Worm (Caenorhabditis elegans) whole organism, L4/young adult: ENCODE data around the gene T16G1.3.

Experiments used
- W03F9.2 ChIP-seq: fragments of 150-350 bp; optimal IDR thresholded peaks from 2 replicates; lab custom pipeline; 2014; ENCODE audit warnings: missing biosample characterization, missing genetic modification characterization
- dao-5 ChIP-seq: sonication (generic microtip); optimal IDR thresholded peaks from 2 replicates; lab custom pipeline; 2016; ENCODE audit warnings: missing genotype, missing genetic modification characterization, moderate library complexity, missing compliant biosample characterization
- him-1 ChIP-seq: sonication (generic microtip); optimal IDR thresholded peaks from 2 replicates; lab custom pipeline; 2016; ENCODE audit warnings: missing genotype, missing genetic modification reagents, missing genetic modification characterization, missing compliant biosample characterization

Gene T16G1.3

DNA sequence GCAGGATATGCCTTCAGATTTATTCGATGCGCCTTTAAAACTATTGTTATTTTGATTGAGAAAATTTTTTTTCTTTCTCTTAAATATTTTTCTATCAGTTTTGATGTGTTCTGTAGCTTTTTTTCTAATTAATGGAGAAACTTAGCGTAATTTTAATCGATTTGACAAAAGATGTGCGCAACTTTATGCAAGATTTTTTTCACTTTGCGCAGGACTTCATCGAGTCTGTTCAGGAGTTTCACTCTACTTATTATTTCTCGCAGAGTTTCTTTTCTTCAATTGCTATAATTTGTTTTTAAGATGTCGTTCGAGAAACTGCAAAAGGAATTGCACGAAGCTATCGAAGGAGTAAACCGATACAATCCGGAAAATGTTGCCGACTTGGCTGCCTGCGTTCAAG, 9.6 kb upstream of the T16G1.3 start, which contains the start of gene eif-3.K:
eif-3.K (plus strand) TSS at position 301 of the 400 bp plus-strand sequence.
- TF ChIP-seq him-1 (tag; lab: Kevin White, UChicago) (no peak), dao-5 (tag; lab: Kevin White, UChicago) (no peak), W03F9.2 (tag; lab: Kevin White, UChicago) (no peak)

DNA sequence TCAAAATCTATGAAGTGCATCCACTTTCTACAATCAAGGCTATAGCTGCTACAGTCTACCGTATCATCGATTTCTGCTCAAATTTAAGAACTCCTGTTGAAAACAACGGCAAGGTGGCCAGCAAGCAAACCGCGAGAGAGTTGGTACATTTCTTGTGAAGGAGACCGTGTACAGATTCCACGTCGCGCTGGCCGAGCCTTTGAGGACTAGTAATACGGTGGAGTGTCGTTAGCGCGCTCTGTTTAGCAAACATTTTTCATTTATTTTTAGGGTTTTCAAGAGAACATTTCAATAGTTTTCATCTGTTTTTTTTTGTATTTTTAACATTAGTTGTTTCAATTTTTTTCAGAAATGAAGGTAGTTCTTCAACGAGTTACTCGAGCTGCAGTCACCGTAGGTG, 8.2 kb upstream of the T16G1.3 start, which contains the start of gene pqn-68:
pqn-68 (plus strand) TSS at position 350 of the 400 bp plus-strand sequence.
- TF ChIP-seq dao-5 (tag; lab: Kevin White, UChicago) (no peak), W03F9.2 (tag; lab: Kevin White, UChicago) (no peak), him-1 (tag; lab: Kevin White, UChicago) (no peak)

DNA sequence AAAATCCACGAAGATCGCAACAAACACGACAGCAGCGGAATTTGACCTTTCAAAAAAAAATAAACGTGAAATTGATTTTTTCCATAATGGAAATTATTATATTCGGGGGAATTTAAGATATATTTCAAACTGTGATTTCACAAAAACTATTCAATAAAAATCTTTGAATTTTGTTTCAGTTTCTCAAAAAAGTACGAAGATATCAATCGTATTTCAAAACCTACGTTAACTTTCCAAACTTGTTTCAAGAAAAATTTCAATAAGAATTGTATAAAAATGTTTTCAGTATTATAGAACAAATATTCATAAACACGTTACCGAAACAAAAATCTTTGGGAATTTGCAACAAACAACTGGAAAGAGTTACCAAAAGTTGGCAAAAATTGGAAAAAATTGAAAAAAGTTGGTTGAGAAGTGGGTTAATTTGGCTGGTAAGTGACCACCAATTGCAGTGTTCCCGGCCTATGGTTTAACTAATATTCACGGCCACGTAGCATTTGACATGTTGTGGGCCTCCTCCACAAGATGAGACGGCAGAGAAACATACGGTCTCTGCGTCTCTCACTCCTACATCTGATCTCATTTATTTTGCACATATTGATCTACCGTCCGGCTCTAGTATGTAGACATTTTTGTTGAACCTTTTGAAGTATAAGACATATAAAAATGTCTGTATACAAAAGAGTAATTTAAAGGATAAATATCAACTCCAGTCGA, 6.8 kb upstream of the T16G1.3 start, which contains the start of the genes T16G1.9 and T16G1.18:
T16G1.9 (minus strand) TSS at position 51 of the 717 bp plus-strand sequence.
T16G1.18 (plus strand) TSS at position 493 of the 717 bp plus-strand sequence.
- TF ChIP-seq him-1 (tag; lab: Kevin White, UChicago) (no peak), W03F9.2 (tag; lab: Kevin White, UChicago) (no peak), dao-5 (tag; lab: Kevin White, UChicago) (no peak)

DNA sequence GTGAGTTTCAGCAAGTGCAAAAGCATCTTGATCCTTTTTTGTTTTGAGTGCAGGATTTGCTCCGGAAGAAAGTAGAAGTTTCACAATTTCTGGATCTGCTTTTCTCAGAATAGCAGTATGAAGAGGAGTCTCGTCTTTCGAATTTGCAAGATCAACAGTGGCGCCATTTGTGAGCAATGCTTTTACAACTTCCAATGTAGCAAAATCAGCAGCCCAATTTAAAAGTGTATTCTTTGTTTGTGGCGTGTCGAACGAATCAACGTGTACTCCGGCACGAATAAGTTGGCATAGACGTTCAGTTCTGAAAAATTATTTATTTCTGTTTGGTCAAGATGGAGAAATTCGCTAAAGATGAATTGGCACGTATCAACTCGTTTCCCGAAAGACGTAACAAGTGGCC, 5.5 kb upstream of the T16G1.3 start, which contains the start of gene T16G1.13:
T16G1.13 (plus strand) TSS at position 301 of the 400 bp plus-strand sequence.
- no peak for TF ChIP-seq dao-5 (tag; lab: Kevin White, UChicago)
- no peak for TF ChIP-seq W03F9.2 (tag; lab: Kevin White, UChicago)
- no peak for TF ChIP-seq him-1 (tag; lab: Kevin White, UChicago)

DNA sequence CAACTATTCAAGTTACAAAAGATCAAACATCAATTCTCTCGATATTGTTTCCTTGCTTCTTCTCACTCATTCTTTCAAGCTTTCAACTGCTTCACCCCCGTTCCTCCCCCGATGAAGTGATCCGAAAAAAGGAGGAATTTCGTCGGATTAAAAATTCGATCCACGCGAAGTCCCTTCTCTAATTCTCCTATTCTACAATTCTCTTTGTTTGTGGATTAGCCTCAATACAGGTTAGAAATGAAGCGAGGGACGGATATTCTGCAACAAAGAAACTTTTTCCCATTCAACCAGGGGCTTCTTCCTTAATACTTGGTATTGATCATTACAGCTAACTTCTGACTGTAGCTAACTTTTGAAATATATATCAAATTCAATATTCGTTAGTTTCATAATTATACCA, 646 bp upstream of the T16G1.3 start, which contains the start of gene grl-2:
grl-2 (plus strand) TSS at position 301 of the 400 bp plus-strand sequence.
- TF ChIP-seq him-1 (tag; lab: Kevin White, UChicago), result no peak
- no peak for TF ChIP-seq W03F9.2 (tag; lab: Kevin White, UChicago)
- TF ChIP-seq dao-5 (tag; lab: Kevin White, UChicago), result no peak

DNA sequence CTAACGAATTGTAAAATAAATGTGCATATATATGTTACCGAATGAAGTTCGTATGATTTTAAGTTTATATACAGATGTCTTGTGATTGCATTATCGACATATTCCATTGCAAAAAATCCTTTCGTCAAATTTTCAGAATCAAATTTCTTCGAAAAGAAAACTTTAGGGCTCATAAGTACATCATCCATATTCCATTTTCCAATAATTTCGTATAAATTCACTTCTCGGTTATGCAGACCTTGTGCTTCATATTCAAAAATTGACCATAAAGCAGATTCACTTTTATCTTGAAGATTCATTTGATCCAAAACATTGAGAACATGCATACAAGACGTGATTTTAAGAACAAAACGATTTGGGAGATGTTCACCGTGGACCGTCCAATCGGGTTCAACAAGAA, 730 bp downstream of the T16G1.3 start:
- TF ChIP-seq W03F9.2 (tag; lab: Kevin White, UChicago), result no peak
- no peak for TF ChIP-seq him-1 (tag; lab: Kevin White, UChicago)
- TF ChIP-seq dao-5 (tag; lab: Kevin White, UChicago), result no peak

DNA sequence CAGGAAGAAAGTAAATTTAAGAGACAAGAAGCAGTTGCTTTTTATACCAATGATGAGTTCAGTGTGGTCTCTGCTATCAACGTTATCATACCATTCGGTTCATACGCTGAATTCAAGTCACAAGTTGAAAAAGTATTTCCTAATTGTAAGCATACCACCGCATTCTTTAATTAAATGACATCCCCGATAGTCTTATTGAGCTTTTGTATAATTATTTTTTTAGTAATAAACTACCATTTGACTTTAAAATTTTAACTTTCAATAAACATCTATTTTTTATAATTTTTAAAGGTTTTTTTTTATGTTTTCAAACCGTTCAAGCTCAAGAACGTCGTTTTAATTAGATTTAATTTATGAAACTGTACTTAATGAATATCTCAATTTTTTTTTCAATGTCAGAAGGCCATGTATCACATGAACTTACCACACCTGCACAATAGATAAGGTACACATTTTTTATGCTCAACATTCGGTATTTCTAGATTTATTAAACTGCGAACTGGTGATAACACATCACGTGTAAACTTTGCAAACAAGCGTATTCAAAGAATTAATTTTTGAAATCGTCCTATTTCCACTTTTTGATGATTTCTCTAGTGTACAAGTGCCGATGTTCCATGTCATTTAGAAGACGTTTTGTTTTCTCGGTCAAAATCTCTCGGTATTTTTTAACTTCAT, 2.2 kb downstream of the T16G1.3 start, which contains the start of gene T16G1.4:
T16G1.4 (minus strand) TSS at position 51 of the 678 bp plus-strand sequence.
- TF ChIP-seq dao-5 (tag; lab: Kevin White, UChicago) (no peak), him-1 (tag; lab: Kevin White, UChicago) (no peak), W03F9.2 (tag; lab: Kevin White, UChicago) (no peak)

DNA sequence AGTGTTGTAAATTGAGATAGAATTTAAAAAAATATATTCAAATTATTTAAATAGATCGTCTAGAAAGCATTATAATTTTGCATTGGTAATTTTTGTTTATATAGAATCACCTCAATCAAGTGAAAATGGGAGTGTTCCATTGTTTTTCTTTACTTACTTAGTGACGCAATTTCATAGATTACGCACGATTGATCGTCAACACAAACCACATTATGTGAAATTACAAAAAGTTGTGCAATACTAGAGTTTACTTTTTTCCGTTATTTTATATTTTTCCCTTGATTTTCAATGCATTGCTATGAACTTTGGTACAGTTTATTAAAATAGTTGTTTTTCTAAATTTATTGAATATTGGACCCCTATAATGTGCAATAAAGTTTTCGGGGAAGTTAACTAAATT, 4.7 kb downstream of the T16G1.3 start, which contains the start of gene T16G1.5:
T16G1.5 (minus strand) TSS at position 119 of the 400 bp plus-strand sequence.
- no peak for TF ChIP-seq dao-5 (tag; lab: Kevin White, UChicago)
- no peak for TF ChIP-seq him-1 (tag; lab: Kevin White, UChicago)
- no peak for TF ChIP-seq W03F9.2 (tag; lab: Kevin White, UChicago)

DNA sequence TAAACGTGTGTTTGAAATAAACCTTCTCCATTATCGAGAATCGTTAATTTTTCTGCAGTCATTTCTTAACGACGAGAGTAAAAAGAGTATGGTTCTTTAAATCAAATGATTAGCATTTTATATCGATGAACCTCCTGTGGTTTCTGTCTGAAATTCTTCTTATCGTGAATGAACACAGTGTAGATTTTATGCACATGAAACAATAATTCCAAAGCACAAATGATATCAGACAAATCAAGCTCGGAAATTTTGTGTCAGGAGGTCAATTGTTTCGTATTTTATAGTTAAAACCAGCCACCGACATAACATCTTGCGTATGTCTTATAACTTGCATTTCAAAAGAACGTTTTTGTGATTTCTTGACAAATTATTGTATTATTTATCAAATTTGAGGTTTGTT, 7.0 kb downstream of the T16G1.3 start, which contains the start of gene T16G1.6:
T16G1.6 (minus strand) TSS at position 77 of the 400 bp plus-strand sequence.
- TF ChIP-seq dao-5 (tag; lab: Kevin White, UChicago) (no peak), him-1 (tag; lab: Kevin White, UChicago) (no peak), W03F9.2 (tag; lab: Kevin White, UChicago) (no peak)

DNA sequence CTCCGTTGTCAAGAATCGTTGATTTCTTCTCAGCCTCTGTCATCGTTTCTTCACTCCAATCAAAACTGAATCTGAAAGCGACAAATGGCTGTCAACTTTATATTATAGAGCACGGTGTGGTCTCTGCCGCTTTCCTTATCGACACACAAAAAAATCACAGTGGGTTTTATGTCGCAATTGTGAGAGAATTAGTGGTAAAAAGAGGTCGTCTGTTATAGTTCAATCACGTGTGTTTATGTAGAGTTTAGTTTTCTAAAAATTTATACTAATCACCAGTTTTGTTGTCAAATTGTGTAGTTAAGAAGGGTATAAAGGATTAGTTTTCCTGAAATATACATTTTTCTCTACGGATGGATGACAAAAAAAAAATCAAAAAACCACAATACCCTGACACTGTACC, 9.2 kb downstream of the T16G1.3 start, which contains the start of gene T16G1.7:
T16G1.7 (minus strand) TSS at position 137 of the 400 bp plus-strand sequence.
- no peak for TF ChIP-seq dao-5 (tag; lab: Kevin White, UChicago)
- TF ChIP-seq him-1 (tag; lab: Kevin White, UChicago), result no peak
- no peak for TF ChIP-seq W03F9.2 (tag; lab: Kevin White, UChicago)

DNA sequence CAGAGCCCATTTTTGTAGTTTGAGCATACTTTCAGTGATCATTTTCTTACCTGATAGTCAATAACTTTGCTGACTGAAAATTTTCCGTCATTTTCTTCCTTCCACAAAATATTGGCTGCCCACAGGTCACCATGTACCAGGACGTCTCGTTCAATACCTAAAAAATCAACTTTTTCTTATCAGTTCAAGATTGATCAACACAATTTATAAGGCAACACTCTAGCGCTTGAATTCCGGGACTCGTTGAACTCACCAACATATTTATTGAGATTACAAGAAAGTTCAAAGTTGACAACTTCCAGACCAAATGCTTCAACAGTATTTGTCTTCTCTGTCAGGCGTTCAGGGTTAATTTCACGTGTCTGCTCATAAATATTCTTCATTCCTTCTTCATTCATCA, 10.5 kb downstream of the T16G1.3 start:
- no peak for TF ChIP-seq him-1 (tag; lab: Kevin White, UChicago)
- no peak for TF ChIP-seq W03F9.2 (tag; lab: Kevin White, UChicago)
- no peak for TF ChIP-seq dao-5 (tag; lab: Kevin White, UChicago)

DNA sequence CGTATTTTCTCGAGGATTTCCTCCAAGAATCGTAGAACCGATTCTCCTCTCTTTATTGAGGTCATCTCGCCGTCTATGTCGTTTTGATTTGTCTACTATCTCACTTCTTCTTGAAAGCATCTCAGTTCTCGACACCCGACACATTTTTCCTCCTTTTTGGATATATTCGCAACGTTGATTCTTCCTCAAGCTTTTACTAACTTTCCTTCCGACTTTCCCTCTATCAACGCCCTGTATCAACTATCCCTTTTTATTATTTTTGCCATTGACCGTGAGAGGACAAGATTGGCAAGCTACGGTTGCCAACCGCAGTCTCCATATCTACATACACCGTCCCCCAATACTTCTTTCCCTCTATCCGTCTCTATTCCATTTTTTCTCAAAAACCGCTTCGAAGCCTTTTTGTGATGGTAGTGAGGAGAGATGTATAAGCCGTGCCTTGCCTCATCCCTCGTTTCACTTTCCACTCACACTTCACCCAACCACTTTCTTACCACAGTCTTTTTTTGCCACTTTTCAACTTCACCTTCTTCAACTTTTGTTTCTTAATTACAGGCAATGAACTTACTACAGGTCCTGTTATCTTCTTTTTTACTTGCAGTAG, 15.1 kb downstream of the T16G1.3 start, which contains the start of gene T16G1.2:
T16G1.2 (plus strand) TSS at position 554 of the 604 bp plus-strand sequence.
- TF ChIP-seq dao-5 (tag; lab: Kevin White, UChicago), result no peak
- no peak for TF ChIP-seq him-1 (tag; lab: Kevin White, UChicago)
- TF ChIP-seq W03F9.2 (tag; lab: Kevin White, UChicago), result no peak
